Worm (Caenorhabditis elegans) whole organism, young adult: ENCODE results near the gene F43C11.11.

Experiments used
- hsf-1 ChIP-seq: fragments of 200-800 bp; sonication (Bioruptor generic); IDR thresholded peaks from 2 replicates; pipeline ENCODE4 v1.3.6; 2022; ENCODE audit warnings: missing genetic modification reagents, missing genetic modification characterization, missing compliant biosample characterization
- lin-35 ChIP-seq, 3 experiments: fragments of 150-350 bp in 2 of 3; sonication (generic microtip) in 1 of 3; optimal IDR thresholded peaks; 2 replicates each; lab custom pipeline; 2014 to 2018; ENCODE audit warnings: missing biosample characterization in 3 of 3, missing genetic modification characterization in 3 of 3, missing genetic modification reagents in 3 of 3

DNA sequence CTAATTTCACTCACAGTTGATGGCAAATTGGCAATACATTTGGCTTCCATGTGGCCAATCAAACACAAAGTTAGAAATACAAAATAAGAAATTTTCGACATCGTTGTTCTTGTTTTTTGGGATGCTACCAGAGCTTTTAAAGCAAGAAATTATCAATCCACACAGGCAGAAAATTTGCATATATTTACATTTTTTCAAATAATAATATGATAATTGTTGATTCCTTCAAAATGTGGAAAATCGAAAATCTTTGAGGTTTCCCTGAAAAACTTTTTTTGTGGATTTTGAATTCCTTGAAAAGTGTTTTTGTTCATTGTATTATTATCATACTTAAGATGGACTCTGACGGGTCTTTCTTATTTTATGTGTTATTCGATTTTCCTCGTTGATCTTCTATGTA is 27.3 kb upstream of the F43C11.11 start, which contains the start of gene F16G10.10:
- TF ChIP-seq hsf-1 (GFP tag; lab: Robert Waterston, UW) (no peak), lin-35 (GFP tag; optimal IDR thresholded peaks at IDR 0.05; lab: Kevin White, UChicago) (no peak)
